Worm (Caenorhabditis elegans): ENCODE results near the gene scly-1.

The scly-1 gene

ce11 chrII:6252707-6253106 lies 28.2 kb downstream of the scly-1 start:
- TF ChIP-seq dao-5 (tag; optimal IDR thresholded peaks at IDR 0.05) (no peak), him-1 (tag; optimal IDR thresholded peaks at IDR 0.05) (no peak), W03F9.2 (tag; optimal IDR thresholded peaks at IDR 0.05) (no peak)

- TF ChIP-seq him-1 (tag; optimal IDR thresholded peaks at IDR 0.05) (no peak), dao-5 (tag; optimal IDR thresholded peaks at IDR 0.05) (no peak), W03F9.2 (tag; optimal IDR thresholded peaks at IDR 0.05) (peak; percentile 75)
Measured at ce11 chrII:6250782-6251461, 30.0 kb downstream of the scly-1 start, which contains the start of gene phb-2. TSS of gene phb-2 (plus strand) at chrII:6251411.

- no peak for TF ChIP-seq W03F9.2 (tag; optimal IDR thresholded peaks at IDR 0.05)
- peak; percentile 23 for TF ChIP-seq dao-5 (tag; optimal IDR thresholded peaks at IDR 0.05)
Measured at ce11 chrII:6248503-6248902, 32.4 kb downstream of the scly-1 start.

- no peak for TF ChIP-seq dao-5 (tag; optimal IDR thresholded peaks at IDR 0.05)
- no peak for TF ChIP-seq him-1 (tag; optimal IDR thresholded peaks at IDR 0.05)
- no peak for TF ChIP-seq W03F9.2 (tag; optimal IDR thresholded peaks at IDR 0.05)
Measured at ce11 chrII:6248029-6248428, 32.9 kb downstream of the scly-1 start.

- no peak for TF ChIP-seq him-1 (tag; optimal IDR thresholded peaks at IDR 0.05)
- TF ChIP-seq W03F9.2 (tag; optimal IDR thresholded peaks at IDR 0.05): no peak
- no peak for TF ChIP-seq dao-5 (tag; optimal IDR thresholded peaks at IDR 0.05)
Measured at ce11 chrII:6247011-6247410, 33.9 kb downstream of the scly-1 start, which contains the start of gene T24H7.2. TSS of gene T24H7.2 (plus strand) at chrII:6247311.

- TF ChIP-seq him-1 (tag; optimal IDR thresholded peaks at IDR 0.05) (no peak), W03F9.2 (tag; optimal IDR thresholded peaks at IDR 0.05) (no peak), dao-5 (tag; optimal IDR thresholded peaks at IDR 0.05) (no peak)
Measured at ce11 chrII:6246054-6246453, 34.8 kb downstream of the scly-1 start, which contains the start of gene lelo-1. TSS of gene lelo-1 (plus strand) at chrII:6246354.

- no peak for TF ChIP-seq him-1 (tag; optimal IDR thresholded peaks at IDR 0.05)
- no peak for TF ChIP-seq dao-5 (tag; optimal IDR thresholded peaks at IDR 0.05)
Measured at ce11 chrII:6245199-6245702, 35.7 kb downstream of the scly-1 start, which contains the start of gene blos-4. TSS of gene blos-4 (plus strand) at chrII:6245249.

- TF ChIP-seq W03F9.2 (tag; optimal IDR thresholded peaks at IDR 0.05) (no peak), dao-5 (tag; optimal IDR thresholded peaks at IDR 0.05) (no peak), him-1 (tag; optimal IDR thresholded peaks at IDR 0.05) (no peak)
Measured at ce11 chrII:6244171-6244570, 36.7 kb downstream of the scly-1 start, which contains the start of gene tat-4. TSS of gene tat-4 (minus strand) at chrII:6244287.

- TF ChIP-seq him-1 (tag; optimal IDR thresholded peaks at IDR 0.05): no peak
- TF ChIP-seq W03F9.2 (tag; optimal IDR thresholded peaks at IDR 0.05): no peak
- no peak for TF ChIP-seq dao-5 (tag; optimal IDR thresholded peaks at IDR 0.05)
Measured at ce11 chrII:6241758-6242157, 39.1 kb downstream of the scly-1 start, which contains the start of gene T24H7.8. TSS of gene T24H7.8 (plus strand) at chrII:6242058.

- TF ChIP-seq W03F9.2 (tag; optimal IDR thresholded peaks at IDR 0.05) (no peak), dao-5 (tag; optimal IDR thresholded peaks at IDR 0.05) (no peak)
Measured at ce11 chrII:6236093-6236945, 44.6 kb downstream of the scly-1 start.

- TF ChIP-seq dao-5 (tag; optimal IDR thresholded peaks at IDR 0.05): no peak
- no peak for TF ChIP-seq him-1 (tag; optimal IDR thresholded peaks at IDR 0.05)
- no peak for TF ChIP-seq W03F9.2 (tag; optimal IDR thresholded peaks at IDR 0.05)
Measured at ce11 chrII:6235432-6236092, 45.3 kb downstream of the scly-1 start, which contains the start of gene T24H7.9. TSS of gene T24H7.9 (minus strand) at chrII:6235505.

ce11 chrII:6230116-6230515 lies 50.8 kb downstream of the scly-1 start:
- TF ChIP-seq dao-5 (tag; optimal IDR thresholded peaks at IDR 0.05) (no peak), W03F9.2 (tag; optimal IDR thresholded peaks at IDR 0.05) (no peak), him-1 (tag; optimal IDR thresholded peaks at IDR 0.05) (no peak)
